Worm (Caenorhabditis elegans) whole organism, late embryonic: Measurements from ENCODE around the gene gmap-2.

Experiments
- C38D4.7 ChIP-seq: fragments of 200-800 bp; sonication (Bioruptor generic); optimal IDR thresholded peaks from 2 replicates; lab custom pipeline; 2018; ENCODE audit warnings: mild to moderate bottlenecking, missing genetic modification characterization, moderate library complexity, missing compliant biosample characterization
- ama-1 ChIP-seq: fragments of 150-350 bp; optimal IDR thresholded peaks from 2 replicates; lab custom pipeline; 2014
- ceh-2 ChIP-seq: sonication (generic microtip); optimal IDR thresholded peaks from 2 replicates; lab custom pipeline; 2016; ENCODE audit warnings: missing genotype, missing genetic modification characterization, missing compliant biosample characterization
- ceh-45 ChIP-seq: fragments of 200-800 bp; sonication (Bioruptor generic); IDR thresholded peaks from 2 replicates; pipeline ENCODE4 v1.3.6; 2022; ENCODE audit warnings: missing genetic modification reagents, missing genetic modification characterization, missing compliant biosample characterization
- fkh-10 ChIP-seq: fragments of 150-350 bp; optimal IDR thresholded peaks from 2 replicates; lab custom pipeline; 2014; ENCODE audit warnings: missing biosample characterization, missing genetic modification reagents, missing genetic modification characterization
- hlh-30 ChIP-seq: sonication (generic microtip); optimal IDR thresholded peaks from 2 replicates; lab custom pipeline; 2017; ENCODE audit warnings: antibody characterized with exemption, missing genetic modification characterization, missing compliant biosample characterization; ENCODE audit not compliant: insufficient read depth
- sox-4 ChIP-seq: sonication (generic microtip); optimal IDR thresholded peaks from 2 replicates; lab custom pipeline; 2017; ENCODE audit warnings: mild to moderate bottlenecking, missing genetic modification characterization, inconsistent platforms, missing compliant biosample characterization

DNA sequence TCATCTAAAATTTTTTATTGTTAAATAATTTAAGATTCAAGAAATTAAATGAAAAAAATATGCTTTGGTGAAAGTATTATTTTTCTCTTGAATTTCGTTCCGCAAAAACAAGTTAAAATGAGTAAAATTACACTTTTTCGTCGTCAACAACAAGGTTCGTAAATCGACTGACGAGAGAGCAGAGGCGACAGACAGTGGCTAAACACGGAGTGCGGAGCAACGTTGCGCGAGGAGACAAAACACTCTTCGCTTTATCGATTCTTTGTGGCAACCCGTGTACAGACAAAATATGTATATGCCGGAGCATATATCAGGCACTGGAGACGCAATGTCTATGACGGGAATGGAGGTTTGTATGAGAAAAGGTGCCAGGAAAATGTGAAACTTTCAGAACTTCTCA lies 46.1 kb upstream of the gmap-2 start, which contains the start of gene F11C1.7:
- TF ChIP-seq sox-4 (tag; lab: Kevin White, UChicago): no peak
- no peak for TF ChIP-seq ceh-45 (GFP tag; lab: Robert Waterston, UW)
- TF ChIP-seq fkh-10 (GFP tag; lab: Kevin White, UChicago): no peak
- no peak for TF ChIP-seq ama-1
- no peak for TF ChIP-seq hlh-30
- TF ChIP-seq C38D4.7 (GFP tag; lab: Kevin White, UChicago): no peak
- no peak for TF ChIP-seq ceh-2 (tag; lab: Kevin White, UChicago)
